Fruit fly (Drosophila melanogaster) S2 (cell line): Measurements from ENCODE around the gene CG43055.
A peak's percentile ranks its signal among the peaks of the same experiment; 100 is the strongest.

Experiments used
- CG8478 ChIP-seq: fragments of >200 bp; optimal IDR thresholded peaks from 2 replicates; lab custom pipeline; 2018
- CTCF ChIP-seq, 2 experiments: fragments of >200 bp; optimal IDR thresholded peaks; 2 replicates each; lab custom pipeline; 2018

CG43055 gene

DNA sequence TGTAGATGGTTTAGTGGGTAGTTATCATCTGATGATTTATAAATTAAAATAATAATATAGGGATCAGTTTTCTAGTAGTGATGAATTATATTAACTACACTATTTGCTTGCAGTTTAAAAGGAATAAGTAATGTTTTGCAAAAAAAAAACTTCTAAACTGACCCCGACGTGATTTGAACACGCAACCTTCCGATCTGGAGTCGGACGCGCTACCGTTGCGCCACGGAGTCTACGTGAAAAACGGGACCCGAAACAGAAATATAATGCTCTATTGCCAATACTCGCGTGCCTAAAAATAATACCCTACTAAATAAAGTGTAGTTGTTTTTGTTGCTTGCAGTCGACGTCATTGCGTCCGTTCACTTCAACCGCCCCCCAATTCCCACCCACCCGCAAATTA lies 7.9 kb downstream of the CG43055 start:
- TF ChIP-seq CG8478 (lab: Kevin White, UChicago) (no peak), CTCF (optimal IDR thresholded peaks at IDR 0.05; lab: Kevin White, UChicago) (no peak)

DNA sequence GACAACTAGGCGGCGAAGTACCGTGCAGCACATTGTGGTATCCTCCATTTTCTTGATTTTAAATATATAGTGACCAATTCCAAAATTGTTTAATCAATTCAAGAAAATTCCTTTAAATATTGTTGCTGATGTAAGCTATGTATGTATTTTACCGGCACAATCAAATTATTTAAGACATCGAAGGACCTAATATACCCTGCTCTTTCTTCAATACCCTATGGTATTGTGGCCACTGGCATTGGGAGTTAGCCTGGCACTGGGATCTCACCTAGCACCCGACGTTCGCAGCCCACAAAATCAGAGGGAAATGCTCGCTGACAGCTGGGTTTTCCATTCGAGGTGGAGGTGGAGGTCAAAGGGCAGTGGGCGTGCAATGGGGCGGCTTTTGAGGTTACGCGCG lies 11.2 kb downstream of the CG43055 start:
- no peak for TF ChIP-seq CG8478 (lab: Kevin White, UChicago)
- TF ChIP-seq CTCF (optimal IDR thresholded peaks at IDR 0.05; lab: Kevin White, UChicago) = no peak

DNA sequence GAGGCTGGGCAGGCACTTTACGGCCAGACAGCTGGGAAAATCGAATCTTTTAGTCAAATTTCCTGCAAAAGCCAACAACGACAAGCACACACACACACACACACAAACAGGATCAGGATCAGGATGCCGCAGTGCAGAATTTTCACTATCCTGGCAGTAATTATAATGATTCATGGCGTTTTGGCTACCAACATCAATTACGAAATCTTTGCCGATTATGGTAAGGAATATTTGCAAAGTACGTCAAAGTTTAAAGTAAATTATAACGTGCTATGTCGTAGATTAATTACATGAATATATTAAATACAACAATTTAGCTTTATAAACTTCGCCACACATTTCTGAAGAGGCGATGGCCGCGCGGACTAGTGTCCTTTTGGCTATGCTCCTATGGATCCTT lies 22.7 kb downstream of the CG43055 start, which contains the start of the genes CG34177 and CG34178:
TSS of gene CG34177 (plus strand) at position 301 of the 400 bp plus-strand sequence.
TSS of gene CG34178 (plus strand) at position 301 of the 400 bp plus-strand sequence.
- TF ChIP-seq CTCF (optimal IDR thresholded peaks at IDR 0.05; lab: Kevin White, UChicago) (no peak), CG8478 (lab: Kevin White, UChicago) (no peak)

DNA sequence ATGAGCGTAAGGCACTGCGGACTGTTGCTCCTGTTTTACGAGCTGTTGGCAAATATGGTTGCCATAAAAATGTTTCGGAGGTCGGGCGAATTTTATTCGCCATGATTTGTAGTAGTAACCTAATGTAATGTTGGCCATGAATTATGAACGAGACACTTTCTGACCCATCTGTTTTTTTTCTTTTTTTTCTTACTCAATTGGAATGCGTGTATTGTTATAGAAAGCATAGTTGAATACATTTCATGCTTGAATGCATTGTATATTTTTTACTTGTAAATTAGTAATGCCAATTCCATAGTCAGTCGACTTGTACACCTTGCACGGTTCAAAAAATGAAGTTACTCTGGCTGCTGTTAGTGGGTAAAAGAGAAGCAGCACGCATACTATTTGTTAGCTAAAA lies 26.5 kb downstream of the CG43055 start, which contains the start of gene CG43056:
TSS of gene CG43056 (plus strand) at position 301 of the 400 bp plus-strand sequence.
- TF ChIP-seq CG8478 (lab: Kevin White, UChicago) (no peak), CTCF (optimal IDR thresholded peaks at IDR 0.05; lab: Kevin White, UChicago) (no peak)

DNA sequence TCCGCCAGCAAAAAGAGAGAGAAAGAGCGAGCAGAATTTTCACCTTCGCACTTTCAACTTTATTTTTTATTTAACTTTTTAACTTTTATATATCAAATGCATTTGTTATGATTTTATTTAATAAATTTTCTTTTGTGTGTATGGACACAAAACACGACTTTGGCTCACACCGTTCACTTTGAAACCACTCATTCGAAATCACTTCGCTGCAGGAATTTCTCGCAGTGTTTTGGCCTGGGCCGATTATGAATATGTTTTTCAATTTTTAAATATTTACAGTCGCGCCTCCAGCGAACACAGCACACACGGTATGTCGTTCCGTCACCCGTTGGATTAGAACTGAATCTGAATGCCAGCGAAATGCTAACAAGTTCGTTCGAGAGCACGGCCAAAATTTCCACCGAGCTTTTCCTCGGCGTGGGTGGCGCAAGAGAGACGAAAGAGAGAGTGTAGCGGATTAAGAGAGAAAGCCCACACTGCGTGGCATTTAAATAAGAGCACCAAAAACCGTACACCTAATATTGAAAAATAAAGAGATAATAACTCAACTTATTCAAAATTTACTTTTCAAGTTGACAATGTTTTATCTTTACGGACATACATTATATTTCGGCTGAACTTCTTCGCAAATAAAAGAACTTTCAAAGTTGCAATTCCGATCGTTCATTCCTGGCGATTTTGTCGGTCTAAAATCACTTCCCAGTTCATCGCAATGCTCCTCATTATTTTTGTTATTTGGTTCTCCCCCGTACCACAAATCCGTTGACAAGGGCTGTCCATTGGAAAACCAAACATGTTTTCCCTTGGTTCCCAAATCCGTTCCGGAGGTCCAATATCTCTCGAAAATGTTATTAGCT lies 30.2 kb downstream of the CG43055 start, which contains the start of gene CG15431:
TSS of gene CG15431 (minus strand) at position 402 of the 857 bp plus-strand sequence.
- TF ChIP-seq CTCF (optimal IDR thresholded peaks at IDR 0.05; lab: Kevin White, UChicago) = no peak
- TF ChIP-seq CG8478 (lab: Kevin White, UChicago) = no peak

DNA sequence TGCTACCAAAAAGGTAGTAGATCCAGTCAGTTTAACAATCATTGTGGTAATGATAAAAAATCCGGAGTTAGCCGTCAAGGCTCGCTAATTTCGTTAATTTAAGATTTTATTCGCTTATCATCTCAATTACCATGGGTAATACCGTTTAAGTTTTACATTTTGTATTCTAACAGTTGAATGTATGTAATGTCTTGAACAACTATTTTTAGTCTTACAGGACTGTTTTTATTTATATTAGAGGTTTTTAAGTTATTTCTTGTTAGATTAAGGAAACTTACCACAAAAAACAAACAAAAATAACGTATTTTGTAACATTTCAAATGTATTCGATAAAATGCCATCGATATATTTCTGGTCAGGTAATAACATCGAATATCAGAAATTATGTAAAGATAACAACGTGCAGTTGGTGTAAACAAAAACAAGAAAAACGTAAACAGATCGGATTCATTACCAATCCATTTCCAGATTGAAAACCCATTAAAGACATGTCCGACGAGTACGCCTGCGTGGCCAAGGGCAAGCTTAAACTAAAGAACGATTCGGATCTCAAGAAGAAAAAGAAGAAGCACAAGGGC lies 31.1 kb downstream of the CG43055 start, which contains the start of the genes Sfp24F and CG15432:
TSS of gene Sfp24F (minus strand) at position 51 of the 578 bp plus-strand sequence.
TSS of gene CG15432 (plus strand) at position 311 of the 578 bp plus-strand sequence.
- no peak for TF ChIP-seq CTCF (optimal IDR thresholded peaks at IDR 0.05; lab: Kevin White, UChicago)
- TF ChIP-seq CG8478 (lab: Kevin White, UChicago) = no peak

DNA sequence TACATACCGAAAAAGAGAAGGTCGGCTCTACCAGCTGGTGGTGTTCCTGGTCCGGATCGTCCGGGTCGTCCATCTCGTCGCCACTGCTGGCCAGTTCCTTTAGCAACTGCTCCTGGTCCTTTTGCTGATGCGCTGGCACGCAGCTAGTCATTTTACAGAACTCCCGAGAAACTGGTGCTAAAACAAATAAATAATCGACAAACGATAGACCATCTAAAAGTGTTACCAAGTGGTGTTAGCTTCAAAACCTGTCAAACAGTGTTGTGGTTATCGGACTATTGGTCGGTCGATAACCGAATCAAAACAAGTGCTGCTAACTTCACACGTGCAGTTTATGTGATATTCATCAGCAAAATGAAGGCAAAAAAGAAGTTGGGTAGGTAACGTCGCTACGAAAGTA lies 33.5 kb downstream of the CG43055 start, which contains the start of the genes morgue and Elp3:
TSS of gene morgue (minus strand) at position 224 of the 400 bp plus-strand sequence.
TSS of gene Elp3 (plus strand) at position 276 of the 400 bp plus-strand sequence.
- TF ChIP-seq CTCF (optimal IDR thresholded peaks at IDR 0.05; lab: Kevin White, UChicago) (no peak), CG8478 (lab: Kevin White, UChicago) (no peak)

DNA sequence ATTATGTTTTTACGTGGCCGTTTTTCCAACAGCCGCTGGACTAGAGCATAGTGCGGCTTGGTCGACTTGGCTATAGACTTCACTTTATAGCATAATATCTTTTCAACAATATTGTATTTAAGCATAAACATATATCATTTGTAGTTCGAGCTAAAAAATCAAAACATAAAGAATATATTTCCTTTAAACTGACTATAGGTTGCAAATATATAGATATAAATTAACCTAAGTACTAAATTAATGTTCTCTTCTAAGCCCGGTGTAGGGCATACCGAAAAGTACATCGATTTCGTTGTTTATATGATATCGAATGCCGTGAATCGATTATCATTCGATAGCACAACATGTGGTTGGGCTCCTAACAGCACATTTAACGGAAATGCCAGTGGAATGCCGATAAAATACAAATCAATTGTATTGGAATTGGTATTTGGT lies 37.6 kb downstream of the CG43055 start, which contains the start of gene MFS18:
TSS of gene MFS18 (minus strand) at position 54 of the 435 bp plus-strand sequence.
- TF ChIP-seq CG8478 (lab: Kevin White, UChicago) (no peak), CTCF (optimal IDR thresholded peaks at IDR 0.05; lab: Kevin White, UChicago) (no peak)

DNA sequence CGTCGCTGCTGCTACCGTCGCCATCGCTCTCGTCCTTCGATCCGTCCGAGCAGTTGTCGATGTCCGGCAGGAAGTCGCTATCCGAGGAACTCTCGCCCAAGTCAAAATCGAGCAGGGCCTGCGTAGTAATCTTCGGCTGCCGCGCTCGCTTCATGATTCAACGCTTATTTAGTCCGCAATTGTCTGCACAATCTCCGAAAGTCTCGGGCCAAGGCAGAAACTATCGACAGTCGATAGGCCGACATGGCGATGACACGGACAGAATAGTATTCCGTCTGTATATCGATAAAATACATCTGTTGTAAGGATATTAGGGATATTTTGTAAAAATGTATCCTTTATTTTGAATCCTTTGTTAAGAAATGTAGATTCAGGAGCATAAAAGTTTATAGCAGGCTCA lies 41.8 kb downstream of the CG43055 start, which contains the start of gene CG15439:
TSS of gene CG15439 (minus strand) at position 241 of the 400 bp plus-strand sequence.
- TF ChIP-seq CG8478 (lab: Kevin White, UChicago) (no peak), CTCF (optimal IDR thresholded peaks at IDR 0.05; lab: Kevin White, UChicago) (no peak)

DNA sequence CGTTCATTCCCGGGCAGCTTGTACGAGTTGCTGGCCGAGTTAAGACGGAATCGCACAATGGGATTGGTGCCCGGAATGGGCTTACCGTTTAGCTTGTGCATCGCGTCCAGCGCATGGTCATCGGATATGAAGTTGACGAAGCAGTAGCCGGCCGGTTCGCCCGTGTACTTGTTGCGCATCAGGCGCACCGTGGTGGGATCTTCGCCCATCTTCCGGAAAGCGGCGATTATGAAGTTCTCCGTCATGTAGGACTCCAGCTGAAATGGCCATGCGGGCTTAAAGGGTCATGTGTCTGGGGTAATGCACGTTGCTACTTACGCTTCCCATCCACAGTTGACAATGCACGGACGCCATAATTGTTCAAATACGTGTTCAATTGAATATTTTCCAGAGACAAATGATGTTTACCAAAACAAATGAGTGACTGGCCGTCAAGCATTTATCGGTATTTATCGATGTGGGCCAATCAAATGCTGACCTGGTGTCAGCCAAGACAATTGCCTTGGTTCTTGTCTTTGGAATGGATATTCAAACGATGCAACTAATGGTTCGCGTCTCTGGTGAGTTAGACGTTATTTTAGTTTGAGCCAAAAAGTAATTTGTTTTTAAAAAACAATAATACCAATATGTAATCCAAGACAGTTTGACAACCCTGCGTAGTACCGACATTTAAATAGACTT lies 43.2 kb downstream of the CG43055 start, which contains the start of the genes Secp43 and ND-B8:
TSS of gene Secp43 (minus strand) at position 445 of the 681 bp plus-strand sequence.
TSS of gene ND-B8 (plus strand) at position 618 of the 681 bp plus-strand sequence.
- peak; percentile 57 to 70 for TF ChIP-seq CTCF (optimal IDR thresholded peaks at IDR 0.05; lab: Kevin White, UChicago)
- TF ChIP-seq CG8478 (lab: Kevin White, UChicago) = no peak

DNA sequence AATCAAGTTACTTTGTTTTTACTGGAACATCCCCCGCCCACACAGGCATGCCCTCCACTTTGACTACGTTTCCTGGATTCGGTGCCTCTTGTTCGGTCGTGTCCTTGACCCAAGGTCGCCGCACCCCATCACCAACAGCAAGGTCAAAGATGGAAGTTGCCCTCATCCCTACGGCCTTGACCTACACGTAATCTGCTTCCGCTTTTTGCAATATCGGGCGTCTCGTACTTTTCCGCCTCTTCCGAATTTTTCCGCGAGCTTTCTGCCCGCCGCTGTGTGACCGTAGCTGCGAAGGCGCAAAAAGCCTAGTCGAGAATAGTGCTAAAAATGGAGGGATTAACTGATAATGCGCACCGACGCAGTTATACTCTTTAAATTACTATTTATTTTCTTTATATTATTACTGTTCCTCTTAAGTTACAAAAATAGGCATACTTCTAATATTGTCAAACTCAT lies 45.6 kb downstream of the CG43055 start, which contains the start of gene Gs1l:
TSS of gene Gs1l (minus strand) at position 269 of the 456 bp plus-strand sequence.
- TF ChIP-seq CTCF (optimal IDR thresholded peaks at IDR 0.05; lab: Kevin White, UChicago) (no peak), CG8478 (lab: Kevin White, UChicago) (no peak)

DNA sequence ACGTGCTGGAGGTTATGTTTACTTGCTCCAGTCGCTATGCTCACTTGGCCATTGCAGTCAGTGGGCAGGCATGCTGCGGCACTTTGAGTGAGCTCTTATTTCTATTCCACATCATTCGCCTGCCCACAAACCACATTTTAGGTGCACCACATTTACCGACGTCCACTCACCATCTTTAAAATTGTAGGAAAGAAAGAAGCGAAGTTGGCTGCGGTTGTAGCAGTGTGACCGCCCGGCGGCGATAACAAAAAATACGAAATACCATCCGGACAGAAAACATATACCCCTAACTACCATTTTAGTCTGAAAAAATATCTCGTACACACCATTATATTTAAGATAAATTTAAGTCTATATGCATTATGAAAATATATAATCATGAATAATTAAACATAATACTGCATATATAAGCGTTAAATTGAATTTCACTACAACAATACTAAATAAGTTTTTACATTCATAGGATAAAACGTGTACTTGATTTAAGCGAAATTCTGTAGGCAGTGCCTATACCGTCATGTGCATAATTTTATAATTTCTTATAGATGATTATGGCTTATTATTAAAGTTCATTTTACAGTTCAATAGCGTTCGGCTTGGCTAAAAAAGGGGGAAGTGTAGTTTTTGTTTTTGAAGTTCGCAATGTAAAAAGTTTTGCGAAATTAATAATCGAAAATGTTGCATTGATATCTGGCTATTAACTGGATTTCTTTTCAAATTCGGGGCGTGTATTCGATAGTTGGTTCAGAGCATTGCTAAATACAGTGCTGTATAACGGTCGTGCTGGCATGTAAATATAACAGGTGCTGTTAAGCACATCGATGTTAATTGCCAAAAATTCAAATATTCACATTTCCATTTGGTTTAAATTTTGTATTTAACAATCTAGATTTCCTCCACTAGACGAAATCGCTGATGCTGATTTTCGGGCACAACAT lies 47.4 kb downstream of the CG43055 start, which contains the start of gene RpL27A:
TSS of gene RpL27A (minus strand) at position 246 of the 938 bp plus-strand sequence.
- no peak for TF ChIP-seq CG8478 (lab: Kevin White, UChicago)
- TF ChIP-seq CTCF (optimal IDR thresholded peaks at IDR 0.05; lab: Kevin White, UChicago) = peak in 1 of 2 experiments; percentile 42
